Worm (Caenorhabditis elegans): ENCODE data around the gene spat-2.
A peak's percentile ranks its signal among the peaks of the same experiment; 100 is the strongest.

The spat-2 gene

ce11 chrIII:11036640-11037039 is at the start of gene spat-2:
spat-2 (plus strand) TSS chrIII:11036940.
- TF ChIP-seq ceh-27 (GFP tag; optimal IDR thresholded peaks at IDR 0.05) (no peak), nhr-27 (tag; optimal IDR thresholded peaks at IDR 0.05) (no peak), lin-54 (GFP tag; optimal IDR thresholded peaks at IDR 0.05) (no peak), hmg-20 (GFP tag; IDR thresholded peaks at IDR 0.05) (no peak), B0336.3 (GFP tag; IDR thresholded peaks at IDR 0.05) (no peak), hrde-1 (tag; optimal IDR thresholded peaks at IDR 0.05; ENCODE audit: borderline replicate concordance) (no peak), F39B2.1 (GFP tag; IDR thresholded peaks at IDR 0.05) (no peak), D2030.7 (GFP tag; IDR thresholded peaks at IDR 0.05) (no peak), B0019.2 (GFP tag; conservative IDR thresholded peaks at IDR 0.05) (no peak), aptf-2 (GFP tag; conservative IDR thresholded peaks at IDR 0.05) (no peak), nhr-179 (tag; optimal IDR thresholded peaks at IDR 0.05) (no peak), lag-1 (GFP tag; IDR thresholded peaks at IDR 0.05) (no peak), rec-8 (tag; optimal IDR thresholded peaks at IDR 0.05) (no peak), F52B5.7 (tag; optimal IDR thresholded peaks at IDR 0.05) (no peak), B0261.1 (tag; optimal IDR thresholded peaks at IDR 0.05) (no peak), lin-35 (GFP tag; optimal IDR thresholded peaks at IDR 0.05) (no peak)

- no peak for TF ChIP-seq hsf-1 (GFP tag; IDR thresholded peaks at IDR 0.05)
- TF ChIP-seq snpc-4 (GFP tag; optimal IDR thresholded peaks at IDR 0.05): no peak
- peak in 1 of 4 experiments; percentile 11 for TF ChIP-seq snpc-4 (tag; optimal IDR thresholded peaks at IDR 0.05)
- no peak for TF ChIP-seq Y53G8AR.9 (GFP tag; conservative IDR thresholded peaks at IDR 0.05)
Observed at ce11 chrIII:10987561-10988184, 49.1 kb upstream of the spat-2 start, which contains the start of gene col-94. col-94 (minus strand) TSS chrIII:10987873.

- peak; percentile 95 for TF ChIP-seq rcor-1 (GFP tag; IDR thresholded peaks at IDR 0.05)
- TF ChIP-seq attf-3 (GFP tag; conservative IDR thresholded peaks at IDR 0.05): peak; percentile 67
- peak; percentile 97 for TF ChIP-seq ztf-25 (GFP tag; IDR thresholded peaks at IDR 0.05)
- peak; percentile 85 for TF ChIP-seq egrh-3 (GFP tag; IDR thresholded peaks at IDR 0.05)
- peak; percentile 94 for TF ChIP-seq nhr-90 (tag; optimal IDR thresholded peaks at IDR 0.05)
- TF ChIP-seq snpc-1.1 (tag; optimal IDR thresholded peaks at IDR 0.05; ENCODE audit: insufficient read depth): peak; percentile 97
- peak; percentile 96 for TF ChIP-seq ZK185.1 (tag; optimal IDR thresholded peaks at IDR 0.05; ENCODE audit: poor library complexity, severe bottlenecking)
- peak; percentile 71 for TF ChIP-seq aptf-2 (GFP tag; conservative IDR thresholded peaks at IDR 0.05)
- TF ChIP-seq attf-6 (GFP tag; IDR thresholded peaks at IDR 0.05): peak; percentile 82
- peak; percentile 90 for TF ChIP-seq mel-28 (tag; optimal IDR thresholded peaks at IDR 0.05; ENCODE audit: borderline replicate concordance)
- TF ChIP-seq Y53F4B.3 (GFP tag; IDR thresholded peaks at IDR 0.05): peak; percentile 48; the same call in 1 of the 2 replicates
- no peak for TF ChIP-seq nfya-1 (tag; optimal IDR thresholded peaks at IDR 0.05; ENCODE audit: borderline replicate concordance, insufficient read depth)
- peak; percentile 91 for TF ChIP-seq ztf-3 (GFP tag; optimal IDR thresholded peaks at IDR 0.05)
- peak; percentile 92 for TF ChIP-seq T07F8.4 (tag; optimal IDR thresholded peaks at IDR 0.05)
- peak; percentile 80 for TF ChIP-seq nhr-179 (tag; optimal IDR thresholded peaks at IDR 0.05)
- peak; percentile 85 for TF ChIP-seq unc-130 (GFP tag; optimal IDR thresholded peaks at IDR 0.05)
- peak; percentile 72 for TF ChIP-seq sdz-38 (tag; optimal IDR thresholded peaks at IDR 0.05)
- peak; percentile 95 for TF ChIP-seq ceh-27 (GFP tag; optimal IDR thresholded peaks at IDR 0.05)
- peak; percentile 97 for TF ChIP-seq F52B5.7 (tag; optimal IDR thresholded peaks at IDR 0.05)
- peak; percentile 91 for TF ChIP-seq egl-18 (GFP tag; IDR thresholded peaks at IDR 0.05)
- peak; percentile 90 for TF ChIP-seq F23B12.7 (tag; optimal IDR thresholded peaks at IDR 0.05; ENCODE audit: insufficient read depth)
- peak; percentile 33 for TF ChIP-seq xnd-1 (tag; optimal IDR thresholded peaks at IDR 0.05)
- peak; percentile 94 for TF ChIP-seq snpc-1.3 (tag; optimal IDR thresholded peaks at IDR 0.05; ENCODE audit: insufficient read depth)
- TF ChIP-seq cebp-1 (GFP tag; IDR thresholded peaks at IDR 0.05): peak; percentile 99
- peak; percentile 100 for TF ChIP-seq cebp-1 (tag; optimal IDR thresholded peaks at IDR 0.05)
- TF ChIP-seq F39B2.1 (GFP tag; IDR thresholded peaks at IDR 0.05): peak; percentile 84
- no peak for TF ChIP-seq pha-4 (tag; optimal IDR thresholded peaks at IDR 0.05)
Observed at ce11 chrIII:10989491-10990032, 47.2 kb upstream of the spat-2 start.
